Fruit fly (Drosophila melanogaster): ENCODE results near the gene dgt1.

Gene dgt1

dm6 chr3R:29835710-29836049, 21.6 kb downstream of the dgt1 start, which contains the start of gene Prtl99C:
Prtl99C (plus strand) TSS chr3R:29835950.
- TF ChIP-seq CG12768 (GFP tag; optimal IDR thresholded peaks at IDR 0.05) (no peak), ovo (GFP tag; optimal IDR thresholded peaks at IDR 0.05) (no peak), toe (GFP tag; optimal IDR thresholded peaks at IDR 0.05) (no peak), CG11617 (GFP tag; optimal IDR thresholded peaks at IDR 0.05) (no peak), CG7101 (tag; optimal IDR thresholded peaks at IDR 0.05) (no peak), pad (GFP tag; optimal IDR thresholded peaks at IDR 0.05) (no peak), CG5204 (GFP tag; optimal IDR thresholded peaks at IDR 0.05) (no peak), Clk (GFP tag; optimal IDR thresholded peaks at IDR 0.05) (no peak), CG14711 (tag; optimal IDR thresholded peaks at IDR 0.05) (no peak), cnc (optimal IDR thresholded peaks at IDR 0.05) (no peak), Hr96 (GFP tag; optimal IDR thresholded peaks at IDR 0.05) (no peak), CG33017 (tag; optimal IDR thresholded peaks at IDR 0.05) (no peak), cic (GFP tag; optimal IDR thresholded peaks at IDR 0.05) (no peak)

dm6 chr3R:29834759-29835709, 22.3 kb downstream of the dgt1 start, which contains the start of gene Atg16:
Atg16 (minus strand) TSS chr3R:29835101.
- TF ChIP-seq Mnt (GFP tag; optimal IDR thresholded peaks at IDR 0.05), result no peak
- TF ChIP-seq kay (GFP tag; ENCODE audit: borderline replicate concordance), result peak; percentile 49
- no peak for TF ChIP-seq cic (GFP tag; optimal IDR thresholded peaks at IDR 0.05)
- no peak for TF ChIP-seq cnc (optimal IDR thresholded peaks at IDR 0.05)
- TF ChIP-seq CG12768 (GFP tag; optimal IDR thresholded peaks at IDR 0.05), result peak; percentile 10
- TF ChIP-seq CG11617 (GFP tag; optimal IDR thresholded peaks at IDR 0.05), result peak; percentile 19
- peak; percentile 30 for TF ChIP-seq CG5204 (GFP tag; optimal IDR thresholded peaks at IDR 0.05)
- no peak for TF ChIP-seq Hr96 (GFP tag; optimal IDR thresholded peaks at IDR 0.05)
- TF ChIP-seq ovo (GFP tag; optimal IDR thresholded peaks at IDR 0.05), result no peak
- peak; percentile 27 for TF ChIP-seq Crg-1 (GFP tag; optimal IDR thresholded peaks at IDR 0.05)
- peak; percentile 7 for TF ChIP-seq bab1 (GFP tag; optimal IDR thresholded peaks at IDR 0.05)
- no peak for TF ChIP-seq Clk (GFP tag; optimal IDR thresholded peaks at IDR 0.05)
- TF ChIP-seq CG33017 (tag; optimal IDR thresholded peaks at IDR 0.05), result no peak
- no peak for TF ChIP-seq CG7045 (GFP tag; optimal IDR thresholded peaks at IDR 0.05)
- no peak for TF ChIP-seq CG14711 (tag; optimal IDR thresholded peaks at IDR 0.05)
- peak; percentile 31 for TF ChIP-seq toe (GFP tag; optimal IDR thresholded peaks at IDR 0.05)
- TF ChIP-seq pad (GFP tag; optimal IDR thresholded peaks at IDR 0.05), result peak; percentile 50
- TF ChIP-seq tj (GFP tag; optimal IDR thresholded peaks at IDR 0.05), result no peak
- peak; percentile 4 for TF ChIP-seq CG7101 (tag; optimal IDR thresholded peaks at IDR 0.05)
- peak; percentile 50 for TF ChIP-seq CG1620 (GFP tag; optimal IDR thresholded peaks at IDR 0.05)

- TF ChIP-seq CG14711 (tag; optimal IDR thresholded peaks at IDR 0.05), result peak; percentile 69
- TF ChIP-seq Crg-1 (GFP tag; optimal IDR thresholded peaks at IDR 0.05), result peak; percentile 9
- no peak for TF ChIP-seq CG11617 (GFP tag; optimal IDR thresholded peaks at IDR 0.05)
- TF ChIP-seq CG12768 (GFP tag; optimal IDR thresholded peaks at IDR 0.05), result peak; percentile 17
- peak; percentile 31 for TF ChIP-seq pad (GFP tag; optimal IDR thresholded peaks at IDR 0.05)
- peak; percentile 69 for TF ChIP-seq CG7101 (tag; optimal IDR thresholded peaks at IDR 0.05)
- TF ChIP-seq CG1620 (GFP tag; optimal IDR thresholded peaks at IDR 0.05), result no peak
- peak; percentile 55 for TF ChIP-seq CG33017 (tag; optimal IDR thresholded peaks at IDR 0.05)
- TF ChIP-seq cic (GFP tag; optimal IDR thresholded peaks at IDR 0.05), result peak; percentile 57
- TF ChIP-seq toe (GFP tag; optimal IDR thresholded peaks at IDR 0.05), result no peak
- TF ChIP-seq kay (GFP tag; ENCODE audit: borderline replicate concordance), result no peak
- TF ChIP-seq tj (GFP tag; optimal IDR thresholded peaks at IDR 0.05), result no peak
- TF ChIP-seq CG7045 (GFP tag; optimal IDR thresholded peaks at IDR 0.05), result peak; percentile 79
- peak; percentile 29 for TF ChIP-seq Hr96 (GFP tag; optimal IDR thresholded peaks at IDR 0.05)
Measured at dm6 chr3R:29830925-29831324, 26.4 kb downstream of the dgt1 start.

- TF ChIP-seq ovo (GFP tag; optimal IDR thresholded peaks at IDR 0.05) (no peak), CG33017 (tag; optimal IDR thresholded peaks at IDR 0.05) (no peak), CG14711 (tag; optimal IDR thresholded peaks at IDR 0.05) (no peak), CG5204 (GFP tag; optimal IDR thresholded peaks at IDR 0.05) (no peak), toe (GFP tag; optimal IDR thresholded peaks at IDR 0.05) (no peak), Crg-1 (GFP tag; optimal IDR thresholded peaks at IDR 0.05) (no peak), CG1620 (GFP tag; optimal IDR thresholded peaks at IDR 0.05) (no peak), CG7101 (tag; optimal IDR thresholded peaks at IDR 0.05) (no peak), CG11617 (GFP tag; optimal IDR thresholded peaks at IDR 0.05) (no peak), tj (GFP tag; optimal IDR thresholded peaks at IDR 0.05) (no peak), cic (GFP tag; optimal IDR thresholded peaks at IDR 0.05) (no peak), Clk (GFP tag; optimal IDR thresholded peaks at IDR 0.05) (no peak), Hr96 (GFP tag; optimal IDR thresholded peaks at IDR 0.05) (no peak), cnc (optimal IDR thresholded peaks at IDR 0.05) (no peak), pad (GFP tag; optimal IDR thresholded peaks at IDR 0.05) (no peak), CG7045 (GFP tag; optimal IDR thresholded peaks at IDR 0.05) (no peak), bab1 (GFP tag; optimal IDR thresholded peaks at IDR 0.05) (no peak)
Measured at dm6 chr3R:29829228-29829786, 28.0 kb downstream of the dgt1 start.

- TF ChIP-seq CG7101 (tag; optimal IDR thresholded peaks at IDR 0.05) (no peak), toe (GFP tag; optimal IDR thresholded peaks at IDR 0.05) (no peak)
Measured at dm6 chr3R:29818434-29819268, 38.6 kb downstream of the dgt1 start, which contains the start of gene neo. neo (plus strand) TSS chr3R:29819131.

All from whole organism, adult.